Worm (Caenorhabditis elegans) whole organism, young adult: Measurements from ENCODE around the gene C02E7.7.

ENCODE experiments used
- B0261.1 ChIP-seq: sonication (generic microtip); optimal IDR thresholded peaks from 2 replicates; lab custom pipeline; 2016; ENCODE audit warnings: mild to moderate bottlenecking, missing genetic modification characterization, moderate library complexity, missing compliant biosample characterization
- B0336.3 ChIP-seq: fragments of 200-800 bp; sonication (Bioruptor generic); IDR thresholded peaks from 2 replicates; pipeline ENCODE4 v1.3.6; 2022; ENCODE audit warnings: missing genetic modification characterization, missing compliant biosample characterization
- C06A6.2 ChIP-seq: fragments of 200-800 bp; sonication (Bioruptor generic); conservative IDR thresholded peaks from 2 replicates; pipeline ENCODE4 v1.3.6; 2022; ENCODE audit warnings: missing genetic modification characterization, missing compliant biosample characterization
- C17E4.6 ChIP-seq: fragments of 200-800 bp; sonication (Bioruptor generic); IDR thresholded peaks from 2 replicates; pipeline ENCODE4 v1.3.6; 2022; ENCODE audit warnings: missing genetic modification reagents, missing genetic modification characterization, missing compliant biosample characterization
- F52B5.7 ChIP-seq: sonication (generic microtip); optimal IDR thresholded peaks from 2 replicates; lab custom pipeline; 2016; ENCODE audit warnings: mild to moderate bottlenecking, missing genetic modification characterization, missing compliant biosample characterization
- T07F8.4 ChIP-seq: sonication (generic microtip); optimal IDR thresholded peaks from 2 replicates; lab custom pipeline; 2016; ENCODE audit warnings: mild to moderate bottlenecking, missing genetic modification characterization, moderate library complexity, missing compliant biosample characterization
- ama-1 ChIP-seq, 3 experiments: fragments of 150-350 bp in 1 of 3; sonication (generic microtip) in 2 of 3; optimal IDR thresholded peaks; 2 replicates each; lab custom pipeline; 2014 to 2018; ENCODE audit warnings: missing biosample characterization in 2 of 3, missing genetic modification characterization in 2 of 3, missing genetic modification reagents in 2 of 3
- aptf-2 ChIP-seq: fragments of 200-800 bp; sonication (Bioruptor generic); conservative IDR thresholded peaks from 2 replicates; pipeline ENCODE4 v1.3.6; 2022; ENCODE audit warnings: missing genetic modification reagents, missing genetic modification characterization, missing compliant biosample characterization
- aptf-3 ChIP-seq: fragments of 200-800 bp; sonication (Bioruptor generic); IDR thresholded peaks from 2 replicates; pipeline ENCODE4 v1.3.6; 2022; ENCODE audit warnings: missing genetic modification characterization, missing compliant biosample characterization
- ccch-3 ChIP-seq: fragments of 200-800 bp; sonication (Bioruptor generic); optimal IDR thresholded peaks from 2 replicates; lab custom pipeline; 2018; ENCODE audit warnings: mild to moderate bottlenecking, missing genetic modification characterization, missing compliant biosample characterization
- ceh-40 ChIP-seq: fragments of 200-800 bp; sonication (Bioruptor generic); IDR thresholded peaks from 2 replicates; pipeline ENCODE4 v1.3.6; 2022; ENCODE audit warnings: missing genetic modification characterization, missing compliant biosample characterization
- die-1 ChIP-seq: sonication (generic microtip); optimal IDR thresholded peaks from 2 replicates; lab custom pipeline; 2016; ENCODE audit warnings: missing genotype, mild to moderate bottlenecking, missing genetic modification characterization, missing compliant biosample characterization
- gei-17 ChIP-seq: fragments of 200-800 bp; sonication (Bioruptor generic); optimal IDR thresholded peaks from 2 replicates; lab custom pipeline; 2018; ENCODE audit warnings: mild to moderate bottlenecking, missing genetic modification characterization, missing compliant biosample characterization
- him-1 ChIP-seq: sonication (generic microtip); optimal IDR thresholded peaks from 2 replicates; lab custom pipeline; 2016; ENCODE audit warnings: missing genotype, missing genetic modification reagents, missing genetic modification characterization, missing compliant biosample characterization
- hlh-12 ChIP-seq: sonication (generic microtip); optimal IDR thresholded peaks from 2 replicates; lab custom pipeline; 2016; ENCODE audit warnings: missing genetic modification characterization, missing compliant biosample characterization
- hsf-1 ChIP-seq: fragments of 200-800 bp; sonication (Bioruptor generic); IDR thresholded peaks from 2 replicates; pipeline ENCODE4 v1.3.6; 2022; ENCODE audit warnings: missing genetic modification reagents, missing genetic modification characterization, missing compliant biosample characterization
- let-607 ChIP-seq, 2 experiments: fragments of 200-800 bp in 1 of 2; sonication (Bioruptor generic) in 1 of 2; sonication (generic microtip) in 1 of 2; optimal IDR thresholded peaks; 2 replicates each; lab custom pipeline; 2016 to 2018; ENCODE audit warnings: mild to moderate bottlenecking in 2 of 2, missing compliant biosample characterization in 2 of 2, missing genetic modification characterization in 2 of 2, moderate library complexity in 2 of 2, missing genotype in 1 of 2
- lin-26 ChIP-seq: fragments of 200-800 bp; sonication (Bioruptor generic); IDR thresholded peaks from 2 replicates; pipeline ENCODE4 v1.3.6; 2022; ENCODE audit warnings: missing genetic modification reagents, missing genetic modification characterization, missing compliant biosample characterization
- lsl-1 ChIP-seq: fragments of 200-800 bp; sonication (Bioruptor generic); optimal IDR thresholded peaks from 2 replicates; lab custom pipeline; 2018; ENCODE audit warnings: mild to moderate bottlenecking, missing genetic modification characterization, moderate library complexity, missing compliant biosample characterization
- madf-3 ChIP-seq: fragments of 200-800 bp; sonication (Bioruptor generic); IDR thresholded peaks from 2 replicates; pipeline ENCODE4 v1.3.6; 2022; ENCODE audit warnings: missing genetic modification reagents, missing genetic modification characterization, missing compliant biosample characterization
- madf-8 ChIP-seq: fragments of 200-800 bp; sonication (Bioruptor generic); conservative IDR thresholded peaks from 2 replicates; pipeline ENCODE4 v1.3.6; 2022; ENCODE audit warnings: missing genetic modification reagents, missing genetic modification characterization, missing compliant biosample characterization
- mes-4 ChIP-seq: sonication (generic microtip); optimal IDR thresholded peaks from 2 replicates; lab custom pipeline; 2016; ENCODE audit warnings: missing genotype, missing genetic modification characterization, missing compliant biosample characterization
- nfya-1 ChIP-seq: sonication (generic microtip); optimal IDR thresholded peaks from 2 replicates; lab custom pipeline; 2017; ENCODE audit warnings: antibody characterized with exemption, missing compliant biosample characterization, missing genetic modification characterization, borderline replicate concordance; ENCODE audit not compliant: insufficient read depth
- nhr-120 ChIP-seq: fragments of 200-800 bp; sonication (Bioruptor generic); IDR thresholded peaks from 2 replicates; pipeline ENCODE4 v1.3.6; 2022; ENCODE audit warnings: missing genetic modification characterization, missing compliant biosample characterization
- nhr-90 ChIP-seq: sonication (generic microtip); optimal IDR thresholded peaks from 2 replicates; lab custom pipeline; 2016; ENCODE audit warnings: missing genotype, mild to moderate bottlenecking, missing genetic modification characterization, missing compliant biosample characterization
- rec-8 ChIP-seq, 2 experiments: sonication (generic microtip); optimal IDR thresholded peaks; 2 replicates each; lab custom pipeline; 2016; ENCODE audit warnings: mild to moderate bottlenecking in 2 of 2, missing genetic modification characterization in 2 of 2, missing genetic modification reagents in 2 of 2, missing genotype in 2 of 2, missing biosample characterization in 1 of 2, missing compliant biosample characterization in 1 of 2, moderate library complexity in 1 of 2
- repo-1 ChIP-seq: sonication (generic microtip); optimal IDR thresholded peaks from 2 replicates; lab custom pipeline; 2017; ENCODE audit warnings: mild to moderate bottlenecking, missing genetic modification characterization, missing compliant biosample characterization
- sdz-38 ChIP-seq: sonication (generic microtip); optimal IDR thresholded peaks from 2 replicates; lab custom pipeline; 2016; ENCODE audit warnings: missing genotype, missing genetic modification characterization, missing compliant biosample characterization
- snpc-1.1 ChIP-seq: sonication (generic microtip); optimal IDR thresholded peaks from 2 replicates; lab custom pipeline; 2017; ENCODE audit warnings: missing genetic modification characterization, mild to moderate bottlenecking, missing compliant biosample characterization, antibody characterized with exemption, moderate library complexity, missing genotype, missing genetic modification reagents; ENCODE audit not compliant: insufficient read depth
- snpc-1.3 ChIP-seq: sonication (generic microtip); optimal IDR thresholded peaks from 2 replicates; lab custom pipeline; 2017; ENCODE audit warnings: missing genetic modification characterization, mild to moderate bottlenecking, missing compliant biosample characterization, antibody characterized with exemption, moderate library complexity, missing genotype, missing genetic modification reagents; ENCODE audit not compliant: insufficient read depth
- sptf-2 ChIP-seq: fragments of 200-800 bp; sonication (Bioruptor generic); optimal IDR thresholded peaks from 2 replicates; lab custom pipeline; 2018; ENCODE audit warnings: mild to moderate bottlenecking, missing genetic modification characterization, missing compliant biosample characterization
- unc-62 ChIP-seq: fragments of 150-350 bp; optimal IDR thresholded peaks from 2 replicates; lab custom pipeline; 2014; ENCODE audit warnings: missing biosample characterization, missing genetic modification reagents, missing genetic modification characterization
- xnd-1 ChIP-seq: sonication (generic microtip); optimal IDR thresholded peaks from 2 replicates; lab custom pipeline; 2016; ENCODE audit warnings: missing genotype, missing genetic modification reagents, missing genetic modification characterization, missing compliant biosample characterization
- ztf-25 ChIP-seq: fragments of 200-800 bp; sonication (Bioruptor generic); IDR thresholded peaks from 2 replicates; pipeline ENCODE4 v1.3.6; 2022; ENCODE audit warnings: missing genetic modification reagents, missing genetic modification characterization, missing compliant biosample characterization

The C02E7.7 gene

DNA sequence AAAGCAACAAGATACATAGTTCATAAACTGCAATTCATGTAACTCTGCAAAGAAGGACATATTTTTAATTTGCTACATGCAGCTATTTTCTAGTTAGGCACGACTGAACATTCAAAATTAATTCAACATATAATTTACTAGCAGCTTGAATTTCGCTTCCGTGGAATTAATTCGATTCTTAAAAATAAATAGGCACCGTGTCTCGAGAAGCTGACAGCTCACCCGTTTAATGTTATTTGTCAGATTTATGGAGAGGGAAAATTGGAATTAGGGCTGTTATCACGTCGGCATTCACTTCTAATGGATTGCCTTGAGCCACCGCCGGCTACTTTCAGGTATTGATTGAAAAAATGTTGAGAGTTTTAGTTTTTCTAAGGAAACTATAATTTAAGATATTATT, 8.0 kb upstream of the C02E7.7 start, which contains the start of gene srh-21:
TSS of gene srh-21 (plus strand) at position 301 of the 400 bp plus-strand sequence.
- TF ChIP-seq let-607 (tag; optimal IDR thresholded peaks at IDR 0.05; lab: Kevin White, UChicago) (no peak), snpc-1.1 (no peak), B0336.3 (GFP tag; lab: Robert Waterston, UW) (no peak), rec-8 (tag; optimal IDR thresholded peaks at IDR 0.05; lab: Kevin White, UChicago) (no peak), sptf-2 (GFP tag; lab: Kevin White, UChicago) (no peak), ceh-40 (GFP tag; lab: Robert Waterston, UW) (no peak), F52B5.7 (no peak), unc-62 (GFP tag; lab: Kevin White, UChicago) (no peak), ccch-3 (GFP tag; lab: Kevin White, UChicago) (no peak), mes-4 (tag; lab: Kevin White, UChicago) (no peak), lsl-1 (GFP tag; lab: Kevin White, UChicago) (no peak), hsf-1 (GFP tag; lab: Robert Waterston, UW) (no peak)

DNA sequence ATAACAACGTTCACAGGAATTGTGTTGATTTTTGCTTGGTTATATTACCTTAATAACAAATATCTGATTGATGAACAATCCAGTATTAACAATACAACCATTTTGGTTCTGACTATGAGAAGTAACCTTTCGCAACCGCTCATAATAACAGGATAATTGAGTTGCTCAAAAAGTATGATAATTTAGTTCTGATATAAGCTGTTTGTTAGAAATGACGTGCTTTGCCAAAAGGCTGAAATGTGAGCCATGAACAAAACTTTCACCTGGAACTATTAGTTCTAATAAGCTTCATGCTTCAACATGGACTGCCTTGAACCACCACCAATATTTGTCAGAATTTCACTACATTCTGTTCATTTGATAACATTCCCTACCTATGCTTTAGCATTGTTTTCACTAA, 6.2 kb upstream of the C02E7.7 start, which contains the start of gene srh-20:
TSS of gene srh-20 (plus strand) at position 301 of the 400 bp plus-strand sequence.
- TF ChIP-seq hsf-1 (GFP tag; lab: Robert Waterston, UW) (no peak), gei-17 (GFP tag; lab: Kevin White, UChicago) (no peak), xnd-1 (tag; lab: Kevin White, UChicago) (no peak), aptf-3 (GFP tag; lab: Robert Waterston, UW) (no peak), him-1 (no peak), ama-1 (optimal IDR thresholded peaks at IDR 0.05; lab: Kevin White, UChicago) (no peak), ama-1 (GFP tag; optimal IDR thresholded peaks at IDR 0.05; lab: Kevin White, UChicago) (no peak), madf-8 (GFP tag; lab: Robert Waterston, UW) (no peak), madf-3 (GFP tag; lab: Robert Waterston, UW) (no peak), C06A6.2 (no peak), nhr-90 (no peak), T07F8.4 (no peak), aptf-2 (GFP tag; lab: Robert Waterston, UW) (no peak), lin-26 (GFP tag; lab: Robert Waterston, UW) (no peak)

DNA sequence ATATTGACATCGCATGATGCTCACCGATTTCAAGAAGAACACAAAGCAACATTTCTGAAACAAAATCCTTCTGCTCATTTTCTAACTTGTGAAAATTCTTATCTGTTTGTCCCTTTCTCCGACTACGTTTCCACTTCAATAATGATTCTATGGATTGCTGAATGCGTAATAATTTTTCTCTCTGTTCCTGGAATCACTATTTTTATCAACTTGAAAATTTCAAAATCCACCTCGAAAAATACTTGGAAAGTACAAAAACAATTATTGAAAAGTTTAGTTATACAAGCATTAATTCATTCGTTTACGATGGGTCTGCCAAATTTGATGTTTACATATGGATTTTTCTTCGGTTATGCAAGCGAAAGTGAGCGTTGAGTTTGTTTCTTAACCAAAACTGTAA, 3.6 kb upstream of the C02E7.7 start, which contains the start of gene srh-22:
TSS of gene srh-22 (plus strand) at position 301 of the 400 bp plus-strand sequence.
- no peak for TF ChIP-seq T07F8.4

DNA sequence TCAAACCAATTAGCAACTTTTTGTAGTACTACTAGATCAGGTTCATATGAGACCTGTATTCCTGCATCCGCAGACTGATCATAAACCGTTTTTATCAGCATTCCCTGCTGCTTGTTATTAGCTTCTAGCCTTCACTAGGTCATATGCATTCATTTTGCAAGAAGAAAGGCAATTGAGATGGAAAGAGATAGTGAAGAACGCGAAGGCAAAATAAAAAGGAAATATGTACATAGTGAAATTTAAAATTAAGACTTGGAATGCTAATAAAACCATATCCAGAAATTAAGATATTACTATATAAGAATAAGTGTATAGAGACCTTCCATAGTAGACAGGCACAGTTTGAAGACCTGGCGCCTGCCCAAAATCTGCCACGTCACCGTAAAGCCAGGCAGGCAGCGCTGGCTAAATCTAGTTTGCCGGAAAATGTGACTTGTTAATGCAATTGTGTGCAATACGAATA, 2.3 kb upstream of the C02E7.7 start, which contains the start of the genes C02E7.8 and srh-23:
TSS of gene C02E7.8 (minus strand) at position 101 of the 463 bp plus-strand sequence.
TSS of gene srh-23 (plus strand) at position 413 of the 463 bp plus-strand sequence.
- TF ChIP-seq lin-26 (GFP tag; lab: Robert Waterston, UW) (no peak), B0261.1 (no peak), ztf-25 (GFP tag; lab: Robert Waterston, UW) (no peak), F52B5.7 (no peak), madf-3 (GFP tag; lab: Robert Waterston, UW) (no peak), nfya-1 (tag; lab: Kevin White, UChicago) (no peak), sdz-38 (tag; lab: Kevin White, UChicago) (no peak), C17E4.6 (no peak), nhr-120 (GFP tag; lab: Robert Waterston, UW) (no peak), die-1 (tag; lab: Kevin White, UChicago) (no peak), snpc-1.3 (tag; lab: Kevin White, UChicago) (no peak), repo-1 (tag; lab: Kevin White, UChicago) (no peak), hlh-12 (tag; lab: Kevin White, UChicago) (no peak)
